Fruit fly (Drosophila melanogaster) S2 (cell line): ENCODE results near the gene GstD2.

ENCODE experiments used
- CG8478 ChIP-seq: fragments of >200 bp; optimal IDR thresholded peaks from 2 replicates; lab custom pipeline; 2018
- CTCF ChIP-seq, 2 experiments: fragments of >200 bp; optimal IDR thresholded peaks; 2 replicates each; lab custom pipeline; 2018

- TF ChIP-seq CTCF (optimal IDR thresholded peaks at IDR 0.05; lab: Kevin White, UChicago) (no peak), CG8478 (lab: Kevin White, UChicago) (no peak)
These were observed 5.1 kb downstream of the GstD2 start, which contains the start of gene GstD6 for dm6 chr3R:12376828-12377227.
